Worm (Caenorhabditis elegans) whole organism, late embryonic: ENCODE measurements around the gene nhr-211.

Experiments
- C08G9.2 ChIP-seq: sonication (generic microtip); optimal IDR thresholded peaks from 2 replicates; lab custom pipeline; 2016; ENCODE audit warnings: mild to moderate bottlenecking, missing genetic modification characterization, moderate library complexity, missing compliant biosample characterization
- K02D7.2 ChIP-seq: sonication (generic microtip); optimal IDR thresholded peaks from 2 replicates; lab custom pipeline; 2017; ENCODE audit warnings: mild to moderate bottlenecking, missing genetic modification characterization, missing compliant biosample characterization
- Y22D7AL.16 ChIP-seq: sonication (generic microtip); optimal IDR thresholded peaks from 2 replicates; lab custom pipeline; 2016; ENCODE audit warnings: missing genetic modification characterization, missing compliant biosample characterization
- ama-1 ChIP-seq: fragments of 150-350 bp; optimal IDR thresholded peaks from 2 replicates; lab custom pipeline; 2014
- ceh-14 ChIP-seq: sonication (generic microtip); optimal IDR thresholded peaks from 2 replicates; lab custom pipeline; 2016; ENCODE audit warnings: missing genotype, missing genetic modification characterization, missing compliant biosample characterization
- ceh-18 ChIP-seq: sonication (generic microtip); optimal IDR thresholded peaks from 2 replicates; lab custom pipeline; 2016; ENCODE audit warnings: missing genetic modification characterization, missing compliant biosample characterization
- ceh-22 ChIP-seq: sonication (generic microtip); optimal IDR thresholded peaks from 2 replicates; lab custom pipeline; 2017; ENCODE audit warnings: missing biosample characterization, missing genetic modification characterization
- ceh-30 ChIP-seq: fragments of 150-350 bp; optimal IDR thresholded peaks from 2 replicates; lab custom pipeline; 2014; ENCODE audit warnings: missing biosample characterization, missing genetic modification characterization
- ceh-31 ChIP-seq: sonication (generic microtip); optimal IDR thresholded peaks from 2 replicates; lab custom pipeline; 2016; ENCODE audit warnings: missing genetic modification characterization, missing compliant biosample characterization
- ceh-34 ChIP-seq: sonication (generic microtip); optimal IDR thresholded peaks from 2 replicates; lab custom pipeline; 2016; ENCODE audit warnings: mild to moderate bottlenecking, missing genetic modification characterization, missing compliant biosample characterization
- ceh-45 ChIP-seq: fragments of 200-800 bp; sonication (Bioruptor generic); IDR thresholded peaks from 2 replicates; pipeline ENCODE4 v1.3.6; 2022; ENCODE audit warnings: missing genetic modification reagents, missing genetic modification characterization, missing compliant biosample characterization
- ceh-48 ChIP-seq: sonication (generic microtip); optimal IDR thresholded peaks from 2 replicates; lab custom pipeline; 2016; ENCODE audit warnings: missing genetic modification characterization, inconsistent platforms, missing compliant biosample characterization
- ceh-6 ChIP-seq: fragments of 200-800 bp; sonication (Bioruptor generic); optimal IDR thresholded peaks from 2 replicates; lab custom pipeline; 2018; ENCODE audit warnings: mild to moderate bottlenecking, missing genetic modification characterization, missing compliant biosample characterization
- ceh-9 ChIP-seq: sonication (generic microtip); optimal IDR thresholded peaks from 2 replicates; lab custom pipeline; 2016; ENCODE audit warnings: mild to moderate bottlenecking, missing genetic modification characterization, inconsistent platforms, missing compliant biosample characterization
- dmd-4 ChIP-seq: sonication (generic microtip); optimal IDR thresholded peaks from 2 replicates; lab custom pipeline; 2016; ENCODE audit warnings: borderline replicate concordance, missing genetic modification characterization, missing compliant biosample characterization
- elt-2 ChIP-seq: sonication (generic microtip); optimal IDR thresholded peaks from 2 replicates; lab custom pipeline; 2016; ENCODE audit warnings: missing genetic modification reagents, missing genetic modification characterization, missing compliant biosample characterization
- elt-4 ChIP-seq: sonication (generic microtip); optimal IDR thresholded peaks from 2 replicates; lab custom pipeline; 2016; ENCODE audit warnings: missing genetic modification characterization, missing compliant biosample characterization
- fax-1 ChIP-seq: sonication (generic microtip); optimal IDR thresholded peaks from 2 replicates; lab custom pipeline; 2016; ENCODE audit warnings: missing genotype, missing genetic modification characterization, missing compliant biosample characterization
- fkh-6 ChIP-seq: sonication (generic microtip); optimal IDR thresholded peaks from 2 replicates; lab custom pipeline; 2016; ENCODE audit warnings: missing genetic modification characterization, missing compliant biosample characterization
- gmeb-2 ChIP-seq: sonication (generic microtip); optimal IDR thresholded peaks from 2 replicates; lab custom pipeline; 2016; ENCODE audit warnings: missing genetic modification characterization, inconsistent platforms, missing compliant biosample characterization
- hlh-13 ChIP-seq: fragments of 200-800 bp; sonication (Bioruptor generic); optimal IDR thresholded peaks from 2 replicates; lab custom pipeline; 2018; ENCODE audit warnings: mild to moderate bottlenecking, missing genetic modification characterization, missing compliant biosample characterization
- hlh-15 ChIP-seq: sonication (generic microtip); optimal IDR thresholded peaks from 2 replicates; lab custom pipeline; 2016; ENCODE audit warnings: missing genetic modification characterization, missing compliant biosample characterization
- hlh-6 ChIP-seq: sonication (generic microtip); optimal IDR thresholded peaks from 2 replicates; lab custom pipeline; 2016; ENCODE audit warnings: missing genotype, missing genetic modification characterization, missing compliant biosample characterization
- hlh-8 ChIP-seq: sonication (generic microtip); optimal IDR thresholded peaks from 2 replicates; lab custom pipeline; 2016; ENCODE audit warnings: missing genotype, missing genetic modification characterization, missing compliant biosample characterization
- lim-6 ChIP-seq: sonication (generic microtip); optimal IDR thresholded peaks from 2 replicates; lab custom pipeline; 2016; ENCODE audit warnings: missing genetic modification characterization, missing compliant biosample characterization
- lin-11 ChIP-seq: fragments of 200-800 bp; sonication (Bioruptor generic); optimal IDR thresholded peaks from 2 replicates; lab custom pipeline; 2018; ENCODE audit warnings: mild to moderate bottlenecking, missing genetic modification characterization, missing compliant biosample characterization
- nhr-11 ChIP-seq: fragments of 150-350 bp; optimal IDR thresholded peaks from 2 replicates; lab custom pipeline; 2014; ENCODE audit warnings: missing biosample characterization, missing genetic modification characterization
- nhr-232 ChIP-seq: sonication (generic microtip); optimal IDR thresholded peaks from 2 replicates; lab custom pipeline; 2016; ENCODE audit warnings: missing genetic modification characterization, missing compliant biosample characterization
- npax-4 ChIP-seq: sonication (generic microtip); optimal IDR thresholded peaks from 2 replicates; lab custom pipeline; 2016; ENCODE audit warnings: missing genetic modification characterization, missing compliant biosample characterization
- pha-2 ChIP-seq: sonication (generic microtip); optimal IDR thresholded peaks from 2 replicates; lab custom pipeline; 2017; ENCODE audit warnings: mild to moderate bottlenecking, missing genetic modification characterization, missing compliant biosample characterization
- pha-4 ChIP-seq: fragments of 150-350 bp; optimal IDR thresholded peaks from 2 replicates; lab custom pipeline; 2018; ENCODE audit warnings: missing biosample characterization, missing genetic modification reagents, missing genetic modification characterization
- pros-1 ChIP-seq: fragments of 150-350 bp; optimal IDR thresholded peaks from 2 replicates; lab custom pipeline; 2014; ENCODE audit warnings: missing biosample characterization, missing genetic modification reagents, missing genetic modification characterization
- ref-2 ChIP-seq: sonication (generic microtip); optimal IDR thresholded peaks from 2 replicates; lab custom pipeline; 2016; ENCODE audit warnings: missing genetic modification characterization, missing compliant biosample characterization
- rnt-1 ChIP-seq: sonication (generic microtip); optimal IDR thresholded peaks from 2 replicates; lab custom pipeline; 2016; ENCODE audit warnings: missing genetic modification characterization, missing compliant biosample characterization
- sdc-2 ChIP-seq: sonication (generic microtip); optimal IDR thresholded peaks from 2 replicates; lab custom pipeline; 2016; ENCODE audit warnings: missing genotype, missing genetic modification characterization, missing compliant biosample characterization
- sox-2 ChIP-seq: fragments of 200-800 bp; sonication (Bioruptor generic); IDR thresholded peaks from 2 replicates; pipeline ENCODE4 v1.3.6; 2022; ENCODE audit warnings: missing genetic modification reagents, missing genetic modification characterization, missing compliant biosample characterization
- syd-9 ChIP-seq: sonication (generic microtip); optimal IDR thresholded peaks from 2 replicates; lab custom pipeline; 2016; ENCODE audit warnings: mild to moderate bottlenecking, missing genetic modification characterization, moderate library complexity, missing compliant biosample characterization
- unc-55 ChIP-seq: sonication (generic microtip); optimal IDR thresholded peaks from 2 replicates; lab custom pipeline; 2017; ENCODE audit warnings: missing biosample characterization, missing genetic modification reagents, missing genetic modification characterization
- unc-86 ChIP-seq: sonication (generic microtip); optimal IDR thresholded peaks from 2 replicates; lab custom pipeline; 2016; ENCODE audit warnings: missing genetic modification characterization, missing compliant biosample characterization

nhr-211 gene

DNA sequence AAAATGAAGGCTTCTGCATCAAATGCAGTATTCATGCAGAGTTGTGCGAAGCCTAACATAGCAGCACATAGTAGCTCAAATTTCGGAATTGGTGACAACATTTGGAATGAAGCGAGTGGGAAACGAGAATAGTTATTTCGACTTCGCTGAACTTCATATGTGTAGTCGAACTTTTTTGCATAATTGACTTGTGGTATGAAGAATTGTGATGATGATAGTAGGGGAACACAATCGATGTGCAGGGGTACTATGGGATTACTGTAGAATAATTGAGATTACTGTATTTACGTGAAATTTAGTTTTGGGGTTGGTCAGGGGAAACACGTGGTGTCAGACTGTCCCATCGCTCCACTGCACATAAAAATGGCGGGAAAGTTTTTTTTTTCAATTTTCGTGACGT is 45.9 kb upstream of the nhr-211 start, which contains the start of gene B0554.7:
TSS of gene B0554.7 (minus strand) at position 101 of the 400 bp plus-strand sequence.
- TF ChIP-seq ama-1 (lab: Kevin White, UChicago) (no peak), C08G9.2 (tag; lab: Kevin White, UChicago) (no peak), ceh-45 (GFP tag; lab: Robert Waterston, UW) (no peak), lim-6 (tag; lab: Kevin White, UChicago) (no peak), ceh-18 (tag; lab: Kevin White, UChicago) (no peak), ceh-14 (no peak), ceh-30 (no peak), elt-2 (tag; lab: Kevin White, UChicago) (no peak), ceh-48 (tag; lab: Kevin White, UChicago) (no peak), sdc-2 (tag; lab: Kevin White, UChicago) (no peak), syd-9 (tag; lab: Kevin White, UChicago) (no peak)

DNA sequence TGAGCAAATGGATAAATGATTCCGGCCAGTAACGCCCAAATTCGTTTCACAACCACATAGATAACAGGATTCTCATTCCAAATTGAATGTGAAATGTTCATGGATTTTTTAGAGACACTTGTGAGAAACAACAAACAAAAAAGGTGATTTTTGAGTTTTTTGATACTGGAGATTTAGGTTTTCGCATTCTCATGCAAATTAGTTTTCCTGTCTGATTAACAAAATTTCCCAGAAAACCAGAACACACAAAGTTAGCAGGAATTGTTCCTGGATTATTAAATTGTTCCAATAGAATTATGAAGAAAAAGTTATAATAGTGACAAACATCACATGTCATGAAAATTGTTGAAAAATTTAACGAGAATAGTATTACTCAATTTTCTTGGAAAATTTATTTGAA is 43.6 kb upstream of the nhr-211 start, which contains the start of gene srh-33:
TSS of gene srh-33 (minus strand) at position 101 of the 400 bp plus-strand sequence.
- TF ChIP-seq hlh-8 (no peak), pha-4 (tag; lab: Kevin White, UChicago) (no peak), unc-86 (tag; lab: Kevin White, UChicago) (no peak), pros-1 (tag; lab: Kevin White, UChicago) (no peak), fkh-6 (tag; lab: Kevin White, UChicago) (no peak), ceh-22 (tag; lab: Kevin White, UChicago) (no peak), sox-2 (GFP tag; lab: Robert Waterston, UW) (no peak)
- TF ChIP-seq, all 69 proteins: peak for 0

DNA sequence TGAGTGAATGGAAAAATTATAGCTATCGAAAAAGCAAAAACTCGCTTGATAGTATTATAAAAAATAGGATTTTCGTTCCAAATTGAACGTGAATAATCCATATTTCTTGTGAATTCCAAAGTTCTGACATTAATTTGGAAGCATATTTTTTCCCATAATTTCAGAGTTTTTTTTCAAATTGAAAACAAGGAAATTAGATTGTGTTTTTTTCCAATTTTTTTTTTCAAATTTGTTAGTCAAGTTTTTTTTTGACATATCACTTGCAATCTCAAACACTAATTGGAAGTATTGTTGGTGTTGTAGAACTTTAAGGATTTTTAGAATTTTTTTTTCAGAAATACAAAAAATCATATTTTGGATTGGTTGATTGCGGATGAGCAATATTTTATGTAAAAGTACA is 40.2 kb upstream of the nhr-211 start, which contains the start of gene srh-34:
TSS of gene srh-34 (minus strand) at position 101 of the 400 bp plus-strand sequence.
- TF ChIP-seq nhr-11 (tag; lab: Kevin White, UChicago), result no peak
- no peak for TF ChIP-seq K02D7.2 (tag; lab: Kevin White, UChicago)
- no peak for TF ChIP-seq hlh-15 (tag; lab: Kevin White, UChicago)
- TF ChIP-seq ceh-31 (tag; lab: Kevin White, UChicago), result no peak
- no peak for TF ChIP-seq dmd-4 (tag; lab: Kevin White, UChicago)
- no peak for TF ChIP-seq hlh-13 (GFP tag; lab: Kevin White, UChicago)
- no peak for TF ChIP-seq npax-4 (tag; lab: Kevin White, UChicago)
- no peak for TF ChIP-seq fax-1
- no peak for TF ChIP-seq nhr-232 (tag; lab: Kevin White, UChicago)
- no peak for TF ChIP-seq ref-2 (tag; lab: Kevin White, UChicago)

DNA sequence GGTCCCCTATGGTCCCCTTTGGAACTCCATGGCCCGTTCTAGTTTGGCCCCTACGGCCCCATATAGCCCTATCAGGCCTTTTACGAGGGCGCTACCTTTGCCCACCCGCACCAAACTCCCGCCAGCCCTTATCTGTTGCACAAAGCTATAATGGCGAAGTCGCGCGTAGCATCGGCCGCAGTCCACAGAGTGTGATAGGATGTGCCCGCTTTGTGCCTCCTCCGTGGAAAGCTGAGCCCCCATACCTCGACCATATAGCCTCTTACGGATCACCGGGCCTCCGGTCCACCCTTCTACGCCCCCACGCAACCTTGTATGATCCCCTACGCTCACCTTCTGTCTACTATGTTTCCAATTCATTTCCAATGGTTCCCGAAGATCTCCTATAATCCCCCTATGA is 39.8 kb upstream of the nhr-211 start:
- no peak for TF ChIP-seq Y22D7AL.16 (tag; lab: Kevin White, UChicago)
- TF ChIP-seq sox-2 (GFP tag; lab: Robert Waterston, UW), result no peak
- no peak for TF ChIP-seq ceh-9
- TF ChIP-seq hlh-6 (tag; lab: Kevin White, UChicago), result peak; percentile 18
- TF ChIP-seq ceh-6 (GFP tag; lab: Kevin White, UChicago), result no peak
- TF ChIP-seq sdc-2 (tag; lab: Kevin White, UChicago), result peak; percentile 20
- no peak for TF ChIP-seq gmeb-2
- TF ChIP-seq dmd-4 (tag; lab: Kevin White, UChicago), result peak; percentile 6
- no peak for TF ChIP-seq unc-55 (GFP tag; lab: Kevin White, UChicago)
- no peak for TF ChIP-seq pha-2 (tag; lab: Kevin White, UChicago)

DNA sequence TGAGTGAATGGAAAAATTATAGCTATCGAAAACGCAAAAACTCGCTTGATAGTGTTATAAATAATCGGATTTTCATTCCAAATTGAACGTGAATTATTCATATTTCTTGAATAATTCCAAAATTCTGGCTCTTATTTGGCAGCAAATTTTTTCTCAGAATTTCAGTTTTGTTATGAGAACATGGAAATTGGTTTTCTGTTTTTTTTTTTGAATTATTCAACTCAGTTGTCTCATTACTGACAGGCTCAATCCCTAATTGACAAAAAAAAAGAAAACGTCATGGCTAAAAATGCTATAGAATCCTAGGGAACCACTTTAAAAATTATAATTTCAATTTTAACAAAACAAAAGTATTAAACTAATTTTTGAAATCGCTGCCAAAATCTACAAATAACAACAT is 37.7 kb upstream of the nhr-211 start, which contains the start of gene srh-35:
TSS of gene srh-35 (minus strand) at position 101 of the 400 bp plus-strand sequence.
- TF ChIP-seq ceh-22 (tag; lab: Kevin White, UChicago) (no peak), elt-4 (tag; lab: Kevin White, UChicago) (no peak), ceh-34 (tag; lab: Kevin White, UChicago) (no peak), lin-11 (tag; lab: Kevin White, UChicago) (no peak), rnt-1 (no peak), hlh-8 (no peak)
